Fruit fly (Drosophila melanogaster): ENCODE results near the gene CG33333.

CG33333 gene

dm6 chr3R:17420338-17420737, 3.1 kb downstream of the CG33333 start, which contains the start of gene CG42835:
Gene CG42835 (plus strand): TSS chr3R:17420638.
- no peak for TF ChIP-seq CG32532 (GFP tag; IDR thresholded peaks at IDR 0.05)

- no peak for TF ChIP-seq CG15601 (tag; optimal IDR thresholded peaks at IDR 0.05)
These were observed 4.8 kb downstream of the CG33333 start, which contains the start of gene CG14332 for dm6 chr3R:17422102-17422501. Gene CG14332 (minus strand): TSS chr3R:17422202.

- TF ChIP-seq zen2 (GFP tag; IDR thresholded peaks at IDR 0.05; ENCODE audit: partially characterized antibody) (peak; percentile 44; the same call in 1 of the 3 replicates), chinmo (GFP tag; IDR thresholded peaks at IDR 0.05; ENCODE audit: partially characterized antibody) (peak; percentile 82; the same call in 1 of the 4 replicates), z (GFP tag; IDR thresholded peaks at IDR 0.05) (peak; percentile 95), Rfx (GFP tag; IDR thresholded peaks at IDR 0.05) (no peak), CG6175 (GFP tag; IDR thresholded peaks at IDR 0.05) (peak; percentile 63; the same call in 2 of the 3 replicates), ham (GFP tag; IDR thresholded peaks at IDR 0.05) (no peak), Jarid2 (GFP tag; optimal IDR thresholded peaks at IDR 0.05) (peak; percentile 58), Adf1 (GFP tag; IDR thresholded peaks at IDR 0.05) (peak; percentile 87)
These were observed 8.2 kb downstream of the CG33333 start, which contains the start of gene cysu for dm6 chr3R:17425417-17425915. Gene cysu (plus strand): TSS chr3R:17425768.

dm6 chr3R:17426265-17426664, 9.0 kb downstream of the CG33333 start:
- TF ChIP-seq CG10431 (GFP tag; optimal IDR thresholded peaks at IDR 0.05): peak; percentile 93
- no peak for TF ChIP-seq CG11560 (tag; IDR thresholded peaks at IDR 0.05)

DNA sequence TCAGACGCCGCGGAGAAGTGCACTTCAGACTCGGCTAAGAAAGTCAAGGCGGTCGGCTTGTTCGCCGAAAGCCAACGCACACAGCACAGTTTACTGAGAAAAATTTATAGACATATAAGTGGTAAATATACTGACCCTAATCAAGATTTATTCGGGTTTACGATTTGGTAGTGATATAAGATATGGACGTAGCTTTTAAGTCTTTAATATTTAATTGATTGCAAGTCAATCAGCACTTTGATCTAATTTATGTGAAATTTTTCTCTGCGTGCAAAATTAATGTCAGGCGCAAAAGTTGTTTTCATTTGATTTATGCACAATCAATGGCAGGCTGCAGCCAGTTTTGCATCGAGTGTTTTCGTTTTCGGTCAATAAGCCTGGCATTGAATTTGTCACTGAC, 13.2 kb downstream of the CG33333 start:
- TF ChIP-seq Xbp1 (GFP tag; optimal IDR thresholded peaks at IDR 0.05) (no peak), Drgx (GFP tag; IDR thresholded peaks at IDR 0.05) (peak; percentile 68)

dm6 chr3R:17433117-17433516, 15.8 kb downstream of the CG33333 start:
- no peak for TF ChIP-seq CG12071 (GFP tag; optimal IDR thresholded peaks at IDR 0.05)
- TF ChIP-seq CG11456 (GFP tag; IDR thresholded peaks at IDR 0.05): 0 out of 3 replicates have a peak, but pooled peaks have one; percentile 9
- TF ChIP-seq CG33557 (GFP tag; optimal IDR thresholded peaks at IDR 0.05): no peak
- peak; percentile 31 for TF ChIP-seq Elba2 (GFP tag; optimal IDR thresholded peaks at IDR 0.05)

- TF ChIP-seq CG6654 (GFP tag; optimal IDR thresholded peaks at IDR 0.05): no peak
- TF ChIP-seq tna (GFP tag; IDR thresholded peaks at IDR 0.05; ENCODE audit: partially characterized antibody): no peak
- no peak for TF ChIP-seq CG12219 (GFP tag; optimal IDR thresholded peaks at IDR 0.05)
- no peak for TF ChIP-seq CG4707 (GFP tag; optimal IDR thresholded peaks at IDR 0.05)
- TF ChIP-seq rib (GFP tag; IDR thresholded peaks at IDR 0.05): no peak
- TF ChIP-seq Xrp1 (GFP tag; IDR thresholded peaks at IDR 0.05): no peak
- no peak for TF ChIP-seq CG10979 (tag; optimal IDR thresholded peaks at IDR 0.05)
- no peak for TF ChIP-seq Dref (GFP tag; IDR thresholded peaks at IDR 0.05)
- no peak for TF ChIP-seq p53 (GFP tag; optimal IDR thresholded peaks at IDR 0.05)
- no peak for TF ChIP-seq CG4820 (GFP tag; optimal IDR thresholded peaks at IDR 0.05)
- no peak for TF ChIP-seq zen2 (GFP tag; IDR thresholded peaks at IDR 0.05; ENCODE audit: partially characterized antibody)
- no peak for TF ChIP-seq CG8765 (GFP tag; IDR thresholded peaks at IDR 0.05)
- TF ChIP-seq da (GFP tag; optimal IDR thresholded peaks at IDR 0.05): no peak
- no peak for TF ChIP-seq Sin3A (optimal IDR thresholded peaks at IDR 0.05)
- no peak for TF ChIP-seq Chrac-16 (GFP tag; optimal IDR thresholded peaks at IDR 0.05)
These were observed 17.1 kb downstream of the CG33333 start, which contains the start of gene CG44090 for dm6 chr3R:17434330-17434729. Gene CG44090 (minus strand): TSS chr3R:17434430.

Data from whole organism, embryonic.